Fruit fly (Drosophila melanogaster) whole organism, embryonic: ENCODE measurements around the gene CG9676.

Source experiments
- CG10565 ChIP-seq: fragments of 200-800 bp; sonication (Bioruptor generic); optimal IDR thresholded peaks from 3 replicates; lab custom pipeline; 2016; ENCODE audit warnings: missing biosample characterization, mild to moderate bottlenecking, missing genetic modification characterization
- CG13624 ChIP-seq: fragments of 200-800 bp; sonication (Bioruptor generic); optimal IDR thresholded peaks from 2 replicates; lab custom pipeline; 2016; ENCODE audit warnings: missing biosample characterization, missing genetic modification characterization
- CG14441 ChIP-seq: fragments of 200-800 bp; sonication (Bioruptor generic); IDR thresholded peaks from 2 replicates; pipeline ENCODE4 v1.3.6; 2022; ENCODE audit warnings: missing biosample characterization, missing genetic modification characterization
- CG14710 ChIP-seq: fragments of 200-800 bp; sonication (Bioruptor generic); optimal IDR thresholded peaks from 3 replicates; lab custom pipeline; 2019; ENCODE audit warnings: missing biosample characterization, mild to moderate bottlenecking, missing genetic modification characterization, moderate library complexity
- CG15479 ChIP-seq: fragments of 200-800 bp; sonication (Bioruptor generic); optimal IDR thresholded peaks from 3 replicates; lab custom pipeline; 2019; ENCODE audit warnings: missing biosample characterization, mild to moderate bottlenecking, missing genetic modification characterization, moderate library complexity
- CG16863 ChIP-seq: fragments of 200-800 bp; sonication (Bioruptor generic); optimal IDR thresholded peaks from 3 replicates; lab custom pipeline; 2016; ENCODE audit warnings: missing biosample characterization, missing genetic modification characterization
- CG18476 ChIP-seq: fragments of 200-800 bp; sonication (Bioruptor generic); optimal IDR thresholded peaks from 2 replicates; lab custom pipeline; 2016; ENCODE audit warnings: missing biosample characterization, mild to moderate bottlenecking, missing genetic modification characterization
- CG2678 ChIP-seq: fragments of 200-800 bp; sonication (Bioruptor generic); optimal IDR thresholded peaks from 3 replicates; lab custom pipeline; 2019; ENCODE audit warnings: missing biosample characterization, mild to moderate bottlenecking, missing genetic modification characterization, moderate library complexity
- CG32767 ChIP-seq: fragments of 200-800 bp; sonication (Bioruptor generic); IDR thresholded peaks from 2 replicates; pipeline ENCODE4 v1.3.6; 2022; ENCODE audit warnings: missing biosample characterization, missing genetic modification characterization
- CG34224 ChIP-seq: fragments of 200-800 bp; sonication (Bioruptor generic); IDR thresholded peaks from 3 replicates; pipeline ENCODE4 v1.3.6; 2022; ENCODE audit warnings: missing biosample characterization, missing genetic modification characterization; ENCODE audit not compliant: partially characterized antibody
- CG34376 ChIP-seq: fragments of 200-800 bp; sonication (Bioruptor generic); optimal IDR thresholded peaks from 2 replicates; lab custom pipeline; 2018; ENCODE audit warnings: missing biosample characterization, mild to moderate bottlenecking, missing genetic modification characterization
- CG42726 ChIP-seq: fragments of 200-800 bp; sonication (Bioruptor generic); IDR thresholded peaks from 2 replicates; pipeline ENCODE4 v1.3.6; 2022; ENCODE audit warnings: missing biosample characterization, missing genetic modification characterization; ENCODE audit not compliant: partially characterized antibody
- CG6689 ChIP-seq: fragments of 200-800 bp; sonication (Bioruptor generic); IDR thresholded peaks from 2 replicates; pipeline ENCODE4 v1.3.6; 2022; ENCODE audit warnings: missing biosample characterization, missing genetic modification characterization
- CG6813 ChIP-seq: fragments of 200-800 bp; sonication (Bioruptor generic); optimal IDR thresholded peaks from 2 replicates; lab custom pipeline; 2017; ENCODE audit warnings: missing biosample characterization, missing genetic modification characterization, mild to moderate bottlenecking, moderate library complexity, missing genetic modification reagents
- CG7963 ChIP-seq: fragments of 200-800 bp; sonication (Bioruptor generic); IDR thresholded peaks from 3 replicates; pipeline ENCODE4 v1.3.6; 2022; ENCODE audit warnings: missing biosample characterization, missing genetic modification characterization; ENCODE audit not compliant: partially characterized antibody
- CG9727 ChIP-seq: fragments of 200-800 bp; sonication (Bioruptor generic); optimal IDR thresholded peaks from 3 replicates; lab custom pipeline; 2017; ENCODE audit warnings: missing biosample characterization, mild to moderate bottlenecking, missing genetic modification characterization
- CoRest ChIP-seq: fragments of 200-800 bp; sonication (Bioruptor generic); optimal IDR thresholded peaks from 3 replicates; lab custom pipeline; 2018; ENCODE audit warnings: missing biosample characterization, mild to moderate bottlenecking, missing genetic modification characterization, moderate library complexity
- E2f2 ChIP-seq: fragments of 200-800 bp; sonication (Bioruptor generic); IDR thresholded peaks from 2 replicates; pipeline ENCODE4 v1.3.6; 2022; ENCODE audit warnings: missing biosample characterization, missing genetic modification characterization
- GATAe ChIP-seq: fragments of 200-800 bp; sonication (Bioruptor generic); conservative IDR thresholded peaks from 2 replicates; pipeline ENCODE4 v1.3.6; 2022; ENCODE audit warnings: missing biosample characterization, missing genetic modification characterization
- H15 ChIP-seq: fragments of 200-800 bp; sonication (Bioruptor generic); IDR thresholded peaks from 3 replicates; pipeline ENCODE4 v1.3.6; 2022; ENCODE audit warnings: missing biosample characterization, missing genetic modification characterization
- HmgD ChIP-seq: fragments of 200-800 bp; sonication (Bioruptor generic); optimal IDR thresholded peaks from 3 replicates; lab custom pipeline; 2016; ENCODE audit warnings: missing biosample characterization, missing genetic modification characterization
- Med ChIP-seq: fragments of 200-800 bp; sonication (Bioruptor generic); peaks from one replicate; lab custom pipeline; 2016; ENCODE audit warnings: missing biosample characterization, missing genetic modification characterization, mild to moderate bottlenecking, inconsistent platforms, moderate library complexity
- Mes4 ChIP-seq: fragments of 200-800 bp; sonication (Bioruptor generic); optimal IDR thresholded peaks from 2 replicates; lab custom pipeline; 2016; ENCODE audit warnings: missing biosample characterization, missing genetic modification characterization
- Nf-YC ChIP-seq: fragments of 200-800 bp; optimal IDR thresholded peaks from 3 replicates; lab custom pipeline; 2019; ENCODE audit warnings: missing biosample characterization, mild to moderate bottlenecking, missing genetic modification characterization, moderate library complexity
- NfI ChIP-seq: fragments of 200-800 bp; sonication (Bioruptor generic); optimal IDR thresholded peaks from 3 replicates; lab custom pipeline; 2018; ENCODE audit warnings: missing biosample characterization, mild to moderate bottlenecking, missing genetic modification characterization, moderate library complexity
- TFAM ChIP-seq: fragments of 200-800 bp; sonication (Bioruptor generic); optimal IDR thresholded peaks from 2 replicates; lab custom pipeline; 2017; ENCODE audit warnings: missing biosample characterization, missing genetic modification characterization, inconsistent platforms
- Xrp1 ChIP-seq: fragments of 200-800 bp; sonication (Bioruptor generic); IDR thresholded peaks from 2 replicates; pipeline ENCODE4 v1.3.6; 2022; ENCODE audit warnings: missing biosample characterization, missing genetic modification characterization
- ash1 ChIP-seq: fragments of 200-800 bp; sonication (Bioruptor generic); optimal IDR thresholded peaks from 2 replicates; lab custom pipeline; 2018; ENCODE audit warnings: missing biosample characterization, mild to moderate bottlenecking, missing genetic modification characterization
- cas ChIP-seq: fragments of 200-800 bp; sonication (Bioruptor generic); IDR thresholded peaks from 2 replicates; pipeline ENCODE4 v1.3.6; 2022; ENCODE audit warnings: missing biosample characterization, missing genetic modification characterization
- chm ChIP-seq: fragments of 200-800 bp; sonication (Bioruptor generic); IDR thresholded peaks from 2 replicates; pipeline ENCODE4 v1.3.6; 2022; ENCODE audit warnings: missing biosample characterization, missing genetic modification characterization
- cwo ChIP-seq: fragments of 200-800 bp; sonication (Bioruptor generic); optimal IDR thresholded peaks from 3 replicates; lab custom pipeline; 2017; ENCODE audit warnings: missing biosample characterization, missing genetic modification characterization, mild to moderate bottlenecking, moderate library complexity, missing genetic modification reagents
- grn ChIP-seq: fragments of 200-800 bp; sonication (Bioruptor generic); optimal IDR thresholded peaks from 3 replicates; lab custom pipeline; 2017; ENCODE audit warnings: missing biosample characterization, missing genetic modification characterization
- ham ChIP-seq: fragments of 200-800 bp; sonication (Bioruptor generic); IDR thresholded peaks from 2 replicates; pipeline ENCODE4 v1.3.6; 2022; ENCODE audit warnings: missing biosample characterization, missing genetic modification characterization
- lbe ChIP-seq: fragments of 200-800 bp; sonication (Bioruptor generic); optimal IDR thresholded peaks from 2 replicates; lab custom pipeline; 2016; ENCODE audit warnings: missing biosample characterization, mild to moderate bottlenecking, missing genetic modification characterization
- lmd ChIP-seq: fragments of 200-800 bp; sonication (Bioruptor generic); IDR thresholded peaks from 2 replicates; pipeline ENCODE4 v1.3.6; 2022; ENCODE audit warnings: missing biosample characterization, missing genetic modification characterization
- mirr ChIP-seq: fragments of 200-800 bp; sonication (Bioruptor generic); optimal IDR thresholded peaks from 3 replicates; lab custom pipeline; 2018; ENCODE audit warnings: missing biosample characterization, mild to moderate bottlenecking, missing genetic modification characterization
- mld ChIP-seq: fragments of 200-800 bp; sonication (Bioruptor generic); IDR thresholded peaks from 3 replicates; pipeline ENCODE4 v1.3.6; 2022; ENCODE audit warnings: missing biosample characterization, missing genetic modification characterization; ENCODE audit not compliant: partially characterized antibody
- nmo ChIP-seq: fragments of 200-800 bp; sonication (Bioruptor generic); optimal IDR thresholded peaks from 2 replicates; lab custom pipeline; 2018; ENCODE audit warnings: missing biosample characterization, mild to moderate bottlenecking, missing genetic modification characterization, moderate library complexity
- sens ChIP-seq: fragments of 200-800 bp; sonication (Bioruptor generic); peaks from one replicate; lab custom pipeline; 2016; ENCODE audit warnings: missing biosample characterization, missing genetic modification characterization
- slp2 ChIP-seq: fragments of 200-800 bp; sonication (Bioruptor generic); optimal IDR thresholded peaks from 2 replicates; lab custom pipeline; 2016; ENCODE audit warnings: missing biosample characterization, missing genetic modification characterization
- sug ChIP-seq: fragments of 200-800 bp; optimal IDR thresholded peaks from 2 replicates; lab custom pipeline; 2019; ENCODE audit warnings: missing biosample characterization, mild to moderate bottlenecking, missing genetic modification characterization, moderate library complexity
- tgo ChIP-seq: fragments of 200-800 bp; sonication (Bioruptor generic); IDR thresholded peaks from 3 replicates; pipeline ENCODE4 v1.3.6; 2022; ENCODE audit warnings: missing biosample characterization, missing genetic modification characterization
- tio ChIP-seq: fragments of 200-800 bp; sonication (Bioruptor generic); optimal IDR thresholded peaks from 2 replicates; lab custom pipeline; 2017; ENCODE audit warnings: missing biosample characterization, missing genetic modification characterization, inconsistent platforms
- z ChIP-seq: fragments of 200-800 bp; sonication (Bioruptor generic); IDR thresholded peaks from 3 replicates; pipeline ENCODE4 v1.3.6; 2022; ENCODE audit warnings: missing biosample characterization, missing genetic modification characterization

CG9676 gene

dm6 chrX:16718169-16718723 is 18.3 kb upstream of the CG9676 start:
- TF ChIP-seq ham: no peak
- TF ChIP-seq TFAM (GFP tag; lab: Kevin White, UChicago): no peak
- TF ChIP-seq ash1 (GFP tag; lab: Kevin White, UChicago): no peak
- no peak for TF ChIP-seq NfI (GFP tag; lab: Kevin White, UChicago)
- no peak for TF ChIP-seq CG15479 (GFP tag; lab: Kevin White, UChicago)
- TF ChIP-seq lbe: peak; percentile 6
- TF ChIP-seq chm: no peak
- TF ChIP-seq CG14710 (tag; lab: Kevin White, UChicago): no peak

dm6 chrX:16716649-16717048 is 16.7 kb upstream of the CG9676 start:
- TF ChIP-seq CG7963 (GFP tag; lab: Robert Waterston, UW) (no peak), TFAM (GFP tag; lab: Kevin White, UChicago) (no peak), CG16863 (GFP tag; lab: Kevin White, UChicago) (no peak), tgo (GFP tag; lab: Robert Waterston, UW) (no peak), CG34376 (GFP tag; lab: Kevin White, UChicago) (no peak), z (GFP tag; lab: Robert Waterston, UW) (no peak), cwo (GFP tag; lab: Kevin White, UChicago) (no peak), ham (no peak), Xrp1 (GFP tag; lab: Robert Waterston, UW) (no peak), CG6689 (GFP tag; lab: Robert Waterston, UW) (no peak), Mes4 (no peak), CG9727 (GFP tag; lab: Kevin White, UChicago) (no peak), slp2 (GFP tag; lab: Kevin White, UChicago) (no peak), Nf-YC (tag; lab: Kevin White, UChicago) (no peak), CG10565 (GFP tag; lab: Kevin White, UChicago) (no peak), HmgD (GFP tag; lab: Kevin White, UChicago) (no peak)

DNA sequence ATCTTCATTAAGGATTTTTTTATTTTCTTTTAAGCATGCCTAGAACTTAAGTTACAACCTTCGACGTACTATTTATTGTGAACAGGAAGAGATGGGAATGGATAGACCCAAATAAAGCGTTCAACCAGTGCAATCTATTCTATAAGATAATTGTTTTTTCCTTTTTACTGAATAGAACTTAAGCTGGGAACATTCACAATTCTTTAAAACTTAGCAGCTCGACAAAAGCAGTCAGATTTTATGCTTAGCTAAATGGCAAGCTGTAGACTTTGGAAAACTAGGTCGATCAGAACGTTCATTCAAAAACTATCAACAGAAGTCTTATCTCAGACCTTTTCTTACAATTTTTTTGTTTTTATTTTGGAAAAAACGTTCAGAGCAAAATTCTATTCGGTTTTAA is 11.0 kb upstream of the CG9676 start, which contains the start of gene CG13008:
CG13008 (plus strand) TSS at position 301 of the 400 bp plus-strand sequence.
- TF ChIP-seq CG14441 (no peak), CG13624 (GFP tag; lab: Kevin White, UChicago) (no peak), E2f2 (GFP tag; lab: Robert Waterston, UW) (no peak)

dm6 chrX:16706774-16707173 is 6.8 kb upstream of the CG9676 start, which contains the start of gene CG9672:
Gene CG9672, minus strand, starts transcription at chrX:16706874.
- no peak for TF ChIP-seq cas (GFP tag; lab: Robert Waterston, UW)
- peak; percentile 80 for TF ChIP-seq sug (tag; lab: Kevin White, UChicago)
- peak; percentile 57 for TF ChIP-seq grn (GFP tag; lab: Kevin White, UChicago)
- no peak for TF ChIP-seq mld (GFP tag; lab: Robert Waterston, UW)
- TF ChIP-seq sens (GFP tag; lab: Kevin White, UChicago): no peak
- TF ChIP-seq GATAe (GFP tag; lab: Robert Waterston, UW): peak; percentile 39; the same call in 1 of the 2 replicates

- TF ChIP-seq cwo (GFP tag; lab: Kevin White, UChicago): peak; percentile 62
- no peak for TF ChIP-seq CG2678 (tag; lab: Kevin White, UChicago)
- no peak for TF ChIP-seq lmd (GFP tag; lab: Robert Waterston, UW)
- no peak for TF ChIP-seq CG18476 (GFP tag; lab: Kevin White, UChicago)
- TF ChIP-seq CG32767 (GFP tag; lab: Robert Waterston, UW): no peak
- peak; percentile 51 for TF ChIP-seq sug (tag; lab: Kevin White, UChicago)
- TF ChIP-seq mirr (GFP tag; lab: Kevin White, UChicago): peak; percentile 5
- TF ChIP-seq grn (GFP tag; lab: Kevin White, UChicago): peak; percentile 50
- TF ChIP-seq CG34224 (GFP tag; lab: Robert Waterston, UW): no peak
- TF ChIP-seq H15 (GFP tag; lab: Robert Waterston, UW): no peak
- TF ChIP-seq CoRest (tag; lab: Kevin White, UChicago): no peak
- TF ChIP-seq CG42726 (GFP tag; lab: Robert Waterston, UW): no peak
- peak; percentile 4 for TF ChIP-seq CG6813 (GFP tag; lab: Kevin White, UChicago)
- TF ChIP-seq tio (GFP tag; lab: Kevin White, UChicago): no peak
- TF ChIP-seq GATAe (GFP tag; lab: Robert Waterston, UW): peak; percentile 64
- peak; percentile 6 for TF ChIP-seq Med (GFP tag; lab: Kevin White, UChicago)
- no peak for TF ChIP-seq nmo
These were observed 3.8 kb upstream of the CG9676 start, which contains the start of the genes CG9673 and CG4653 for dm6 chrX:16703747-16704146. Gene CG9673, minus strand, starts transcription at chrX:16703884. Gene CG4653, plus strand, starts transcription at chrX:16704081.
